Worm (Caenorhabditis elegans) whole organism, young adult: ENCODE data around the gene Y54G11A.2.
A peak's percentile ranks its signal among the peaks of the same experiment; 100 is the strongest.

Experiments
- B0019.2 ChIP-seq: fragments of 200-800 bp; sonication (Bioruptor generic); conservative IDR thresholded peaks from 2 replicates; pipeline ENCODE4 v1.3.6; 2022; ENCODE audit warnings: missing genetic modification reagents, missing genetic modification characterization, missing compliant biosample characterization
- F22D6.2 ChIP-seq: sonication (generic microtip); optimal IDR thresholded peaks from 2 replicates; lab custom pipeline; 2016; ENCODE audit warnings: mild to moderate bottlenecking, missing genetic modification characterization, missing compliant biosample characterization
- F37B4.10 ChIP-seq: fragments of 200-800 bp; sonication (Bioruptor generic); IDR thresholded peaks from 2 replicates; pipeline ENCODE4 v1.3.6; 2022; ENCODE audit warnings: missing genetic modification characterization, missing compliant biosample characterization
- F39B2.1 ChIP-seq: fragments of 200-800 bp; sonication (Bioruptor generic); IDR thresholded peaks from 2 replicates; pipeline ENCODE4 v1.3.6; 2022; ENCODE audit warnings: missing genetic modification reagents, missing genetic modification characterization, missing compliant biosample characterization
- F52B5.7 ChIP-seq: sonication (generic microtip); optimal IDR thresholded peaks from 2 replicates; lab custom pipeline; 2016; ENCODE audit warnings: mild to moderate bottlenecking, missing genetic modification characterization, missing compliant biosample characterization
- F57C9.4 ChIP-seq: sonication (generic microtip); optimal IDR thresholded peaks from 2 replicates; lab custom pipeline; 2017; ENCODE audit warnings: mild to moderate bottlenecking, missing genetic modification characterization, missing compliant biosample characterization
- K11D2.4 ChIP-seq: fragments of 200-800 bp; sonication (Bioruptor generic); IDR thresholded peaks from 2 replicates; pipeline ENCODE4 v1.3.6; 2022; ENCODE audit warnings: missing genetic modification reagents, missing genetic modification characterization, missing compliant biosample characterization
- K12H6.12 ChIP-seq: fragments of 200-800 bp; sonication (Bioruptor generic); optimal IDR thresholded peaks from 2 replicates; lab custom pipeline; 2018; ENCODE audit warnings: mild to moderate bottlenecking, missing genetic modification characterization, missing compliant biosample characterization
- T07F8.4 ChIP-seq: sonication (generic microtip); optimal IDR thresholded peaks from 2 replicates; lab custom pipeline; 2016; ENCODE audit warnings: mild to moderate bottlenecking, missing genetic modification characterization, moderate library complexity, missing compliant biosample characterization
- T26A5.8 ChIP-seq: sonication (generic microtip); optimal IDR thresholded peaks from 2 replicates; lab custom pipeline; 2016; ENCODE audit warnings: missing genetic modification characterization, missing compliant biosample characterization
- Y79H2A.3 ChIP-seq: fragments of 200-800 bp; sonication (Bioruptor generic); conservative IDR thresholded peaks from 2 replicates; pipeline ENCODE4 v1.3.6; 2022; ENCODE audit warnings: missing genetic modification reagents, missing genetic modification characterization, missing compliant biosample characterization
- Y95B8A.8 ChIP-seq: fragments of 200-800 bp; sonication (Bioruptor generic); IDR thresholded peaks from 2 replicates; pipeline ENCODE4 v1.3.6; 2022; ENCODE audit warnings: missing genetic modification reagents, missing genetic modification characterization, missing compliant biosample characterization
- ZK185.1 ChIP-seq: sonication (generic microtip); optimal IDR thresholded peaks from 2 replicates; lab custom pipeline; 2016; ENCODE audit warnings: mild to moderate bottlenecking, missing genetic modification characterization, missing compliant biosample characterization; ENCODE audit not compliant: poor library complexity, severe bottlenecking
- ama-1 ChIP-seq, 3 experiments: fragments of 150-350 bp in 1 of 3; sonication (generic microtip) in 2 of 3; optimal IDR thresholded peaks; 2 replicates each; lab custom pipeline; 2014 to 2018; ENCODE audit warnings: missing biosample characterization in 2 of 3, missing genetic modification characterization in 2 of 3, missing genetic modification reagents in 2 of 3
- atf-7 ChIP-seq: sonication (generic microtip); optimal IDR thresholded peaks from 2 replicates; lab custom pipeline; 2017; ENCODE audit warnings: mild to moderate bottlenecking, missing genetic modification characterization, missing compliant biosample characterization
- attf-3 ChIP-seq: fragments of 200-800 bp; sonication (Bioruptor generic); conservative IDR thresholded peaks from 2 replicates; pipeline ENCODE4 v1.3.6; 2022; ENCODE audit warnings: missing genetic modification reagents, missing genetic modification characterization, missing compliant biosample characterization
- cebp-1 ChIP-seq, 2 experiments: fragments of 200-800 bp in 1 of 2; sonication (Bioruptor generic) in 1 of 2; sonication (generic microtip) in 1 of 2; IDR thresholded peaks in 1 of 2; optimal IDR thresholded peaks in 1 of 2; 2 replicates each; pipeline versions ENCODE4 v1.3.6 to Lab custom; 2017 to 2022; ENCODE audit warnings: missing compliant biosample characterization in 2 of 2, missing genetic modification characterization in 2 of 2, mild to moderate bottlenecking in 1 of 2, missing genetic modification reagents in 1 of 2, moderate library complexity in 1 of 2
- ceh-100 ChIP-seq: fragments of 200-800 bp; sonication (Bioruptor generic); IDR thresholded peaks from 2 replicates; pipeline ENCODE4 v1.3.6; 2022; ENCODE audit warnings: missing genetic modification reagents, missing genetic modification characterization, missing compliant biosample characterization
- ceh-27 ChIP-seq: fragments of 200-800 bp; sonication (Bioruptor generic); optimal IDR thresholded peaks from 2 replicates; lab custom pipeline; 2018; ENCODE audit warnings: mild to moderate bottlenecking, missing genetic modification characterization, moderate library complexity, missing compliant biosample characterization
- ceh-79 ChIP-seq: sonication (generic microtip); optimal IDR thresholded peaks from 2 replicates; lab custom pipeline; 2017; ENCODE audit warnings: mild to moderate bottlenecking, missing genetic modification characterization, missing compliant biosample characterization
- ceh-91 ChIP-seq: fragments of 200-800 bp; sonication (Bioruptor generic); IDR thresholded peaks from 2 replicates; pipeline ENCODE4 v1.3.6; 2022; ENCODE audit warnings: missing genetic modification reagents, missing genetic modification characterization, missing compliant biosample characterization
- chd-7 ChIP-seq: sonication (generic microtip); optimal IDR thresholded peaks from 2 replicates; lab custom pipeline; 2016; ENCODE audit warnings: mild to moderate bottlenecking, missing genetic modification characterization, moderate library complexity, missing compliant biosample characterization
- dpff-1 ChIP-seq: sonication (generic microtip); optimal IDR thresholded peaks from 2 replicates; lab custom pipeline; 2017; ENCODE audit warnings: mild to moderate bottlenecking, missing genetic modification characterization, missing compliant biosample characterization
- ekl-4 ChIP-seq: fragments of 200-800 bp; sonication (Bioruptor generic); IDR thresholded peaks from 2 replicates; pipeline ENCODE4 v1.3.6; 2022; ENCODE audit warnings: missing genetic modification reagents, missing genetic modification characterization, missing compliant biosample characterization
- ets-4 ChIP-seq: fragments of 200-800 bp; sonication (Bioruptor generic); optimal IDR thresholded peaks from 2 replicates; lab custom pipeline; 2018; ENCODE audit warnings: mild to moderate bottlenecking, missing genetic modification characterization, missing compliant biosample characterization
- fkh-3 ChIP-seq: sonication (generic microtip); optimal IDR thresholded peaks from 2 replicates; lab custom pipeline; 2016; ENCODE audit warnings: mild to moderate bottlenecking, missing genetic modification characterization, missing compliant biosample characterization
- him-1 ChIP-seq: sonication (generic microtip); optimal IDR thresholded peaks from 2 replicates; lab custom pipeline; 2016; ENCODE audit warnings: missing genotype, missing genetic modification reagents, missing genetic modification characterization, missing compliant biosample characterization
- hlh-26 ChIP-seq: fragments of 200-800 bp; sonication (Bioruptor generic); conservative IDR thresholded peaks from 2 replicates; pipeline ENCODE4 v1.3.6; 2022; ENCODE audit warnings: missing genetic modification reagents, missing genetic modification characterization, missing compliant biosample characterization
- lag-1 ChIP-seq: fragments of 200-800 bp; sonication (Bioruptor generic); IDR thresholded peaks from 2 replicates; pipeline ENCODE4 v1.3.6; 2022; ENCODE audit warnings: missing genetic modification reagents, missing genetic modification characterization, missing compliant biosample characterization
- lin-26 ChIP-seq: fragments of 200-800 bp; sonication (Bioruptor generic); IDR thresholded peaks from 2 replicates; pipeline ENCODE4 v1.3.6; 2022; ENCODE audit warnings: missing genetic modification reagents, missing genetic modification characterization, missing compliant biosample characterization
- lin-40 ChIP-seq: sonication (generic microtip); optimal IDR thresholded peaks from 2 replicates; lab custom pipeline; 2016; ENCODE audit warnings: missing genetic modification characterization, mild to moderate bottlenecking, missing compliant biosample characterization, missing genotype, missing genetic modification reagents
- lsl-1 ChIP-seq: fragments of 200-800 bp; sonication (Bioruptor generic); optimal IDR thresholded peaks from 2 replicates; lab custom pipeline; 2018; ENCODE audit warnings: mild to moderate bottlenecking, missing genetic modification characterization, moderate library complexity, missing compliant biosample characterization
- madf-10 ChIP-seq: sonication (generic microtip); optimal IDR thresholded peaks from 2 replicates; lab custom pipeline; 2016; ENCODE audit warnings: mild to moderate bottlenecking, missing genetic modification characterization, missing compliant biosample characterization
- madf-6 ChIP-seq: fragments of 200-800 bp; sonication (Bioruptor generic); IDR thresholded peaks from 2 replicates; pipeline ENCODE4 v1.3.6; 2022; ENCODE audit warnings: missing genetic modification reagents, missing genetic modification characterization, missing compliant biosample characterization
- madf-8 ChIP-seq: fragments of 200-800 bp; sonication (Bioruptor generic); conservative IDR thresholded peaks from 2 replicates; pipeline ENCODE4 v1.3.6; 2022; ENCODE audit warnings: missing genetic modification reagents, missing genetic modification characterization, missing compliant biosample characterization
- nfyb-1 ChIP-seq: fragments of 200-800 bp; sonication (Bioruptor generic); IDR thresholded peaks from 2 replicates; pipeline ENCODE4 v1.3.6; 2022; ENCODE audit warnings: missing genetic modification reagents, missing genetic modification characterization, missing compliant biosample characterization
- nhr-179 ChIP-seq: sonication (generic microtip); optimal IDR thresholded peaks from 2 replicates; lab custom pipeline; 2016; ENCODE audit warnings: mild to moderate bottlenecking, missing genetic modification characterization, missing compliant biosample characterization
- rec-8 ChIP-seq, 2 experiments: sonication (generic microtip); optimal IDR thresholded peaks; 2 replicates each; lab custom pipeline; 2016; ENCODE audit warnings: mild to moderate bottlenecking in 2 of 2, missing genetic modification characterization in 2 of 2, missing genetic modification reagents in 2 of 2, missing genotype in 2 of 2, missing biosample characterization in 1 of 2, missing compliant biosample characterization in 1 of 2, moderate library complexity in 1 of 2
- sdz-38 ChIP-seq: sonication (generic microtip); optimal IDR thresholded peaks from 2 replicates; lab custom pipeline; 2016; ENCODE audit warnings: missing genotype, missing genetic modification characterization, missing compliant biosample characterization
- snpc-3.4 ChIP-seq: sonication (generic microtip); optimal IDR thresholded peaks from 2 replicates; lab custom pipeline; 2017; ENCODE audit warnings: missing genetic modification characterization, mild to moderate bottlenecking, missing compliant biosample characterization, antibody characterized with exemption, moderate library complexity, missing genotype, missing genetic modification reagents
- snpc-4 ChIP-seq, 5 experiments: fragments of 150-350 bp in 1 of 5; sonication (generic microtip) in 4 of 5; optimal IDR thresholded peaks; 2 replicates each; lab custom pipeline; 2014 to 2018; ENCODE audit warnings: missing genetic modification characterization in 5 of 5, missing biosample characterization in 3 of 5, antibody characterized with exemption in 2 of 5, mild to moderate bottlenecking in 2 of 5, missing compliant biosample characterization in 2 of 5, missing genotype in 2 of 5, moderate library complexity in 2 of 5, missing genetic modification reagents in 1 of 5
- sptf-2 ChIP-seq: fragments of 200-800 bp; sonication (Bioruptor generic); optimal IDR thresholded peaks from 2 replicates; lab custom pipeline; 2018; ENCODE audit warnings: mild to moderate bottlenecking, missing genetic modification characterization, missing compliant biosample characterization
- tbx-9 ChIP-seq: sonication (generic microtip); optimal IDR thresholded peaks from 2 replicates; lab custom pipeline; 2016; ENCODE audit warnings: borderline replicate concordance, missing genetic modification characterization, inconsistent platforms, missing compliant biosample characterization
- unc-130 ChIP-seq: sonication (generic microtip); optimal IDR thresholded peaks from 2 replicates; lab custom pipeline; 2016; ENCODE audit warnings: missing genetic modification reagents, missing genetic modification characterization, missing compliant biosample characterization
- unc-62 ChIP-seq: fragments of 150-350 bp; optimal IDR thresholded peaks from 2 replicates; lab custom pipeline; 2014; ENCODE audit warnings: missing biosample characterization, missing genetic modification reagents, missing genetic modification characterization
- ztf-18 ChIP-seq: sonication (generic microtip); optimal IDR thresholded peaks from 2 replicates; lab custom pipeline; 2016; ENCODE audit warnings: missing genotype, mild to moderate bottlenecking, missing genetic modification characterization, missing compliant biosample characterization
- ztf-22 ChIP-seq: fragments of 200-800 bp; sonication (Bioruptor generic); optimal IDR thresholded peaks from 2 replicates; lab custom pipeline; 2018; ENCODE audit warnings: mild to moderate bottlenecking, missing genetic modification characterization, moderate library complexity, missing compliant biosample characterization
- ztf-6 ChIP-seq: fragments of 200-800 bp; sonication (Bioruptor generic); IDR thresholded peaks from 2 replicates; pipeline ENCODE4 v1.3.6; 2022; ENCODE audit warnings: missing genetic modification reagents, missing genetic modification characterization, missing compliant biosample characterization

Gene Y54G11A.2

DNA sequence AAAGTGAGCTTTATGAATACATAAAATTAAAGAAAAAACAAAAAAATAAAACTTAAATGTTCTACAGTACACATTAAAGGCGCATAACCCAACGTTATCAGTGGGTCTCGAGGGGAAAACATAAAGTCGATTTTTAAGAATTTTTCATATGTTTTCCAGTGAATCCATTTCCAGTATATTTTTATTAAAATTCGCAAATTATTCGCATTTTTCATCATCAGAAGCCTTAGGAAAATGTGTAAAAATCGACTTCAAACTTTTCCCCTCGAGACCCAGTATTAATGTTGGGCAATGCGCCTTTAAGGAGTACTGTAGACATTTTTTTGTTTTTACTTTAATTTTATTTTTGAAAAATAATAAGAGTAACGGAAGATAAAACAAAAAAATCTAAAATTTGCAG, 34.0 kb upstream of the Y54G11A.2 start (continued):
- no peak for TF ChIP-seq chd-7
- TF ChIP-seq Y79H2A.3 (GFP tag; lab: Robert Waterston, UW), result no peak
- TF ChIP-seq T07F8.4, result no peak
- TF ChIP-seq F52B5.7 (tag; lab: Kevin White, UChicago), result no peak
- peak; percentile 74 for TF ChIP-seq him-1 (tag; lab: Kevin White, UChicago)
- no peak for TF ChIP-seq unc-62 (GFP tag; lab: Kevin White, UChicago)
- peak; percentile 87 for TF ChIP-seq madf-8 (GFP tag; lab: Robert Waterston, UW)
- TF ChIP-seq nhr-179 (tag; lab: Kevin White, UChicago), result no peak
- TF ChIP-seq K12H6.12 (tag; lab: Kevin White, UChicago), result no peak
- TF ChIP-seq atf-7 (tag; lab: Kevin White, UChicago), result no peak
- TF ChIP-seq ceh-79 (tag; lab: Kevin White, UChicago), result no peak
- no peak for TF ChIP-seq snpc-4 (GFP tag; optimal IDR thresholded peaks at IDR 0.05; lab: Kevin White, UChicago)
- peak in 2 of 4 experiments; percentile 10 to 24 for TF ChIP-seq snpc-4 (tag; optimal IDR thresholded peaks at IDR 0.05; lab: Kevin White, UChicago)
- 0 out of 2 replicates have a peak, but pooled peaks have one; percentile 50 for TF ChIP-seq ekl-4 (GFP tag; lab: Robert Waterston, UW)
- no peak for TF ChIP-seq ceh-100
- no peak for TF ChIP-seq F37B4.10
- no peak for TF ChIP-seq ZK185.1 (tag; lab: Kevin White, UChicago)
- TF ChIP-seq cebp-1 (GFP tag; IDR thresholded peaks at IDR 0.05; lab: Robert Waterston, UW), result no peak
- TF ChIP-seq cebp-1 (tag; optimal IDR thresholded peaks at IDR 0.05; lab: Kevin White, UChicago), result no peak
- no peak for TF ChIP-seq F39B2.1 (GFP tag; lab: Robert Waterston, UW)
- TF ChIP-seq ceh-27, result no peak
- no peak for TF ChIP-seq sptf-2
- TF ChIP-seq T26A5.8 (tag; lab: Kevin White, UChicago), result no peak
- peak; percentile 13 for TF ChIP-seq ztf-18 (tag; lab: Kevin White, UChicago)
- TF ChIP-seq attf-3 (GFP tag; lab: Robert Waterston, UW), result no peak
- no peak for TF ChIP-seq lin-26
- no peak for TF ChIP-seq F22D6.2 (tag; lab: Kevin White, UChicago)
- no peak for TF ChIP-seq nfyb-1 (GFP tag; lab: Robert Waterston, UW)
- TF ChIP-seq tbx-9, result no peak
- TF ChIP-seq snpc-3.4 (tag; lab: Kevin White, UChicago), result peak; percentile 54
- no peak for TF ChIP-seq lag-1 (GFP tag; lab: Robert Waterston, UW)
- peak; percentile 94 for TF ChIP-seq madf-6 (GFP tag; lab: Robert Waterston, UW)
- TF ChIP-seq unc-130 (GFP tag; lab: Kevin White, UChicago), result no peak
- no peak for TF ChIP-seq ztf-22
- no peak for TF ChIP-seq K11D2.4
- TF ChIP-seq rec-8 (tag; optimal IDR thresholded peaks at IDR 0.05; lab: Kevin White, UChicago), result no peak
- peak; percentile 81 for TF ChIP-seq ceh-91 (GFP tag; lab: Robert Waterston, UW)
- no peak for TF ChIP-seq sdz-38 (tag; lab: Kevin White, UChicago)
- TF ChIP-seq fkh-3 (tag; lab: Kevin White, UChicago), result no peak
- TF ChIP-seq lsl-1, result peak; percentile 98
- no peak for TF ChIP-seq B0019.2 (GFP tag; lab: Robert Waterston, UW)
- no peak for TF ChIP-seq lin-40 (tag; lab: Kevin White, UChicago)
- TF ChIP-seq madf-10 (tag; lab: Kevin White, UChicago), result no peak
- no peak for TF ChIP-seq F57C9.4 (tag; lab: Kevin White, UChicago)
- TF ChIP-seq hlh-26, result no peak
- TF ChIP-seq ama-1 (optimal IDR thresholded peaks at IDR 0.05; lab: Kevin White, UChicago), result no peak
- no peak for TF ChIP-seq ama-1 (GFP tag; optimal IDR thresholded peaks at IDR 0.05; lab: Kevin White, UChicago)
- TF ChIP-seq ets-4 (GFP tag; lab: Kevin White, UChicago), result no peak
- TF ChIP-seq Y95B8A.8 (GFP tag; lab: Robert Waterston, UW), result no peak
- TF ChIP-seq ztf-6, result no peak
- TF ChIP-seq dpff-1 (tag; lab: Kevin White, UChicago), result no peak
